Fruit fly (Drosophila melanogaster): ENCODE data around the gene Nrx-1.
A peak's percentile ranks its signal among the peaks of the same experiment; 100 is the strongest.

The Nrx-1 gene

DNA sequence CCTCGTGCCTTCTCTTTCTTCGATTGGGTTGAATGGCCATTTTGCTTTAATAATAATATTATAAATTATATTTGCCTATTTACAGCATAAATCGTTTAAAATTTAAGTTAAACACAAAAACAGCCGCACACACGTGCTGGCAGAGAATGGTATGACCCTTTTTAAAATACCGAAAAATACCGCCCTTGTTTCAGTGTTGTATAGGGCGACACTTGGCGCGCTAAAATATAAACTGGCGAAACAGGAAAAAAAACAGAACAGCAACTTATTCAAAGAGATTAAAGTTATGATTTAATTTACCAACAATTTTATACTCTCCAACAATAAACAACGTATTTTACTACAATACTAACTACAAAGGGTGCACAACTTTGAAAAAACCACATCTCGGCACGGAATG lies 21.8 kb upstream of the Nrx-1 start, which contains the start of gene CG12499:
Gene CG12499 (minus strand): TSS at position 95 of the 400 bp plus-strand sequence.
- TF ChIP-seq CG10267 (tag; optimal IDR thresholded peaks at IDR 0.05) = peak; percentile 89
- no peak for TF ChIP-seq disco-r (GFP tag; optimal IDR thresholded peaks at IDR 0.05)
- TF ChIP-seq esg (GFP tag; conservative IDR thresholded peaks at IDR 0.05) = no peak
- peak; percentile 46 for TF ChIP-seq pzg (GFP tag; optimal IDR thresholded peaks at IDR 0.05)
- TF ChIP-seq dati (GFP tag; IDR thresholded peaks at IDR 0.05) = no peak
- no peak for TF ChIP-seq CG30020 (tag; optimal IDR thresholded peaks at IDR 0.05)
- no peak for TF ChIP-seq CG12942 (GFP tag; optimal IDR thresholded peaks at IDR 0.05)
- peak; percentile 36 for TF ChIP-seq CG9797 (GFP tag; optimal IDR thresholded peaks at IDR 0.05)
- peak; percentile 50; the same call in 1 of the 2 replicates for TF ChIP-seq MBD-R2 (GFP tag; IDR thresholded peaks at IDR 0.05)
- peak; percentile 25 for TF ChIP-seq CG2116 (GFP tag; optimal IDR thresholded peaks at IDR 0.05)
- no peak for TF ChIP-seq Bteb2 (GFP tag; optimal IDR thresholded peaks at IDR 0.05)
- no peak for TF ChIP-seq klu (GFP tag; IDR thresholded peaks at IDR 0.05)
- TF ChIP-seq NK7.1 (GFP tag; optimal IDR thresholded peaks at IDR 0.05) = no peak
- peak; percentile 31 for TF ChIP-seq Myb (GFP tag; optimal IDR thresholded peaks at IDR 0.05)
- TF ChIP-seq gfzf (GFP tag; optimal IDR thresholded peaks at IDR 0.05) = peak; percentile 73
- no peak for TF ChIP-seq Pdp1 (GFP tag; optimal IDR thresholded peaks at IDR 0.05)
- no peak for TF ChIP-seq sqz (GFP tag; optimal IDR thresholded peaks at IDR 0.05)
- TF ChIP-seq NfI (GFP tag; optimal IDR thresholded peaks at IDR 0.05) = no peak
- no peak for TF ChIP-seq Ptx1 (GFP tag; IDR thresholded peaks at IDR 0.05)
- no peak for TF ChIP-seq Gsc (GFP tag; IDR thresholded peaks at IDR 0.05)
- no peak for TF ChIP-seq yki (optimal IDR thresholded peaks at IDR 0.05)
- no peak for TF ChIP-seq nerfin-2 (GFP tag; IDR thresholded peaks at IDR 0.05; ENCODE audit: partially characterized antibody)
- no peak for TF ChIP-seq oc (tag; optimal IDR thresholded peaks at IDR 0.05)
- TF ChIP-seq CG4854 (GFP tag; optimal IDR thresholded peaks at IDR 0.05) = no peak
- no peak for TF ChIP-seq CG17328 (GFP tag; IDR thresholded peaks at IDR 0.05)
- TF ChIP-seq CG7786 (GFP tag; optimal IDR thresholded peaks at IDR 0.05) = no peak
- TF ChIP-seq CG6272 (GFP tag; IDR thresholded peaks at IDR 0.05) = no peak
- no peak for TF ChIP-seq dysf (GFP tag; IDR thresholded peaks at IDR 0.05)
- no peak for TF ChIP-seq CG3847 (GFP tag; IDR thresholded peaks at IDR 0.05)
- no peak for TF ChIP-seq tgo (GFP tag; IDR thresholded peaks at IDR 0.05)
- TF ChIP-seq Doc3 (GFP tag; IDR thresholded peaks at IDR 0.05; ENCODE audit: partially characterized antibody) = no peak; the same call in 2 of the 3 replicates
- peak; percentile 69 for TF ChIP-seq dm (GFP tag; optimal IDR thresholded peaks at IDR 0.05)
- TF ChIP-seq fd96Cb (tag; optimal IDR thresholded peaks at IDR 0.05) = no peak
- no peak for TF ChIP-seq ap (GFP tag; IDR thresholded peaks at IDR 0.05)
- TF ChIP-seq chinmo (GFP tag; IDR thresholded peaks at IDR 0.05; ENCODE audit: partially characterized antibody) = no peak
- no peak for TF ChIP-seq CG3065 (GFP tag; optimal IDR thresholded peaks at IDR 0.05)
- no peak for TF ChIP-seq CG11398 (GFP tag; optimal IDR thresholded peaks at IDR 0.05)
- TF ChIP-seq HLHmδ (GFP tag; optimal IDR thresholded peaks at IDR 0.05) = no peak
- TF ChIP-seq CG9609 (GFP tag; optimal IDR thresholded peaks at IDR 0.05) = no peak
- TF ChIP-seq CG4730 (GFP tag; IDR thresholded peaks at IDR 0.05) = no peak
- TF ChIP-seq CG16779 (GFP tag; IDR thresholded peaks at IDR 0.05) = no peak
- no peak for TF ChIP-seq Vsx1 (GFP tag; optimal IDR thresholded peaks at IDR 0.05)
- no peak for TF ChIP-seq CG18764 (GFP tag; optimal IDR thresholded peaks at IDR 0.05)
- no peak for TF ChIP-seq pfk (GFP tag; optimal IDR thresholded peaks at IDR 0.05)
- no peak for TF ChIP-seq bowl (GFP tag; IDR thresholded peaks at IDR 0.05)
- TF ChIP-seq trem (tag; optimal IDR thresholded peaks at IDR 0.05) = peak; percentile 20
- TF ChIP-seq CG14710 (tag; optimal IDR thresholded peaks at IDR 0.05) = peak; percentile 41
- TF ChIP-seq CG31224 (GFP tag; IDR thresholded peaks at IDR 0.05) = no peak
- no peak for TF ChIP-seq CG1647 (GFP tag; optimal IDR thresholded peaks at IDR 0.05)
- no peak for TF ChIP-seq vvl (GFP tag; IDR thresholded peaks at IDR 0.05)
- no peak for TF ChIP-seq Camta (GFP tag; optimal IDR thresholded peaks at IDR 0.05)
- no peak for TF ChIP-seq corto (GFP tag; optimal IDR thresholded peaks at IDR 0.05)
- no peak for TF ChIP-seq CG3407 (GFP tag; optimal IDR thresholded peaks at IDR 0.05)

Data from whole organism, embryonic.